Worm (Caenorhabditis elegans) whole organism, late embryonic: ENCODE data around the gene aff-1.

Source experiments
- fax-1 ChIP-seq: sonication (generic microtip); optimal IDR thresholded peaks from 2 replicates; lab custom pipeline; 2016; ENCODE audit warnings: missing genotype, missing genetic modification characterization, missing compliant biosample characterization
- nfya-1 ChIP-seq: sonication (generic microtip); optimal IDR thresholded peaks from 2 replicates; lab custom pipeline; 2017; ENCODE audit warnings: missing genetic modification characterization, mild to moderate bottlenecking, missing compliant biosample characterization, antibody characterized with exemption, moderate library complexity
- pha-2 ChIP-seq: sonication (generic microtip); optimal IDR thresholded peaks from 2 replicates; lab custom pipeline; 2017; ENCODE audit warnings: mild to moderate bottlenecking, missing genetic modification characterization, missing compliant biosample characterization
- pha-4 ChIP-seq: fragments of 150-350 bp; optimal IDR thresholded peaks from 2 replicates; lab custom pipeline; 2018; ENCODE audit warnings: missing biosample characterization, missing genetic modification reagents, missing genetic modification characterization
- sox-2 ChIP-seq: fragments of 200-800 bp; sonication (Bioruptor generic); IDR thresholded peaks from 2 replicates; pipeline ENCODE4 v1.3.6; 2022; ENCODE audit warnings: missing genetic modification reagents, missing genetic modification characterization, missing compliant biosample characterization
- tbx-2 ChIP-seq: sonication (generic microtip); optimal IDR thresholded peaks from 2 replicates; lab custom pipeline; 2016; ENCODE audit warnings: missing genetic modification characterization, missing compliant biosample characterization
- ttx-3 ChIP-seq: sonication (generic microtip); optimal IDR thresholded peaks from 2 replicates; lab custom pipeline; 2016; ENCODE audit warnings: missing genetic modification reagents, missing genetic modification characterization, missing compliant biosample characterization

DNA sequence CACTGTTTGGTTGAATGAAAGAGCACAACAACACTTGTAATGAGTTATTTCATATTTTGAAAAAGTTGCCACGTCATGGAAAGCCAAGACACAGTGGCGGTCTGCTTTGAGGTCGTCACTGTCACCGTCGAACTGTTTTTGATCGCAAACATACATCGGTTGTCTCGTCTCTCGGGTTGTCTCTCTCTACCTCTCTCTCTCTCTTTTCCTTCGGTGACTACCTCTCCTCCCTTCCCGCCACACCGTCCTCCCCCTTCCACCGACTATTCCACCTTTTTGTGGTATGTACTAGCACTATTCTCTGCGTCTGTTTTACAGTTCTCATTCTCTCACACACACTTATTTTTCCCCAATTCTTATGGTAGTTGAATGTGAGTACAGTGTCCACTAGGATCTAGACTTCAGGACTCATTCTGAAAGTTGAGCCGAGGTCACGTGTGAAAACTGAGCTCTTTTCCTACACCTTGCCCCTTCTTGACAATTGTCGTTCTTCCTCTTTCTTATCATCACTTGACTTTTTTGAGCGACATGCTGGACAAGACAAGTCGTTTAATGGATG, 29.7 kb downstream of the aff-1 start:
- TF ChIP-seq ttx-3 (tag; lab: Kevin White, UChicago) (no peak), pha-2 (tag; lab: Kevin White, UChicago) (no peak), pha-4 (tag; lab: Kevin White, UChicago) (no peak), nfya-1 (no peak), fax-1 (tag; lab: Kevin White, UChicago) (no peak), sox-2 (GFP tag; lab: Robert Waterston, UW) (no peak), tbx-2 (peak; percentile 1)
